Worm (Caenorhabditis elegans) whole organism, L3 larva: Measurements from ENCODE around the gene C37E2.3.

Experiments
- R02D3.7 ChIP-seq: fragments of 150-350 bp; optimal IDR thresholded peaks from 2 replicates; lab custom pipeline; 2014; ENCODE audit warnings: missing biosample characterization, missing genetic modification characterization
- ZK546.5 ChIP-seq: sonication (generic microtip); optimal IDR thresholded peaks from 2 replicates; lab custom pipeline; 2017; ENCODE audit warnings: missing biosample characterization, missing genetic modification characterization
- ceh-16 ChIP-seq: sonication (generic microtip); optimal IDR thresholded peaks from 2 replicates; lab custom pipeline; 2017; ENCODE audit warnings: missing biosample characterization, missing genetic modification characterization
- ceh-28 ChIP-seq: fragments of 150-350 bp; optimal IDR thresholded peaks from 2 replicates; lab custom pipeline; 2014; ENCODE audit warnings: missing biosample characterization, missing genetic modification reagents, missing genetic modification characterization
- ceh-82 ChIP-seq: fragments of 150-350 bp; optimal IDR thresholded peaks from 2 replicates; lab custom pipeline; 2014; ENCODE audit warnings: missing biosample characterization, missing genetic modification characterization
- ceh-9 ChIP-seq: sonication (generic microtip); optimal IDR thresholded peaks from 2 replicates; lab custom pipeline; 2018; ENCODE audit warnings: missing biosample characterization, missing genetic modification characterization
- daf-12 ChIP-seq: fragments of 150-350 bp; optimal IDR thresholded peaks from 2 replicates; lab custom pipeline; 2014; ENCODE audit warnings: missing biosample characterization, missing genetic modification reagents, missing genetic modification characterization
- egl-5 ChIP-seq: fragments of 150-350 bp; optimal IDR thresholded peaks from 2 replicates; lab custom pipeline; 2017; ENCODE audit warnings: missing biosample characterization, missing genetic modification reagents, missing genetic modification characterization, inconsistent platforms
- elt-1 ChIP-seq: fragments of 150-350 bp; optimal IDR thresholded peaks from 2 replicates; lab custom pipeline; 2014; ENCODE audit warnings: missing biosample characterization, missing genetic modification characterization
- elt-2 ChIP-seq: sonication (generic microtip); optimal IDR thresholded peaks from 2 replicates; lab custom pipeline; 2016; ENCODE audit warnings: missing genetic modification reagents, mild to moderate bottlenecking, missing genetic modification characterization, missing compliant biosample characterization
- elt-3 ChIP-seq, 3 experiments: fragments of 150-350 bp in 1 of 3; sonication (generic microtip) in 2 of 3; optimal IDR thresholded peaks; 2 replicates in 2 of 3; 4 replicates in 1 of 3; lab custom pipeline; 2014 to 2017; ENCODE audit warnings: missing biosample characterization in 3 of 3, missing genetic modification characterization in 3 of 3
- fkh-2 ChIP-seq: fragments of 150-350 bp; optimal IDR thresholded peaks from 2 replicates; lab custom pipeline; 2014; ENCODE audit warnings: missing biosample characterization, missing genetic modification reagents, missing genetic modification characterization
- fos-1 ChIP-seq: fragments of 150-350 bp; optimal IDR thresholded peaks from 2 replicates; lab custom pipeline; 2014; ENCODE audit warnings: missing biosample characterization, missing genetic modification characterization
- jun-1 ChIP-seq: fragments of 150-350 bp; optimal IDR thresholded peaks from 2 replicates; lab custom pipeline; 2014; ENCODE audit warnings: missing biosample characterization, missing genetic modification reagents, missing genetic modification characterization
- mdl-1 ChIP-seq: fragments of 150-350 bp; optimal IDR thresholded peaks from 2 replicates; lab custom pipeline; 2014; ENCODE audit warnings: missing biosample characterization, missing genetic modification characterization
- nfya-1 ChIP-seq: sonication (generic microtip); optimal IDR thresholded peaks from 2 replicates; lab custom pipeline; 2017; ENCODE audit warnings: missing genetic modification characterization, mild to moderate bottlenecking, missing compliant biosample characterization, antibody characterized with exemption, moderate library complexity; ENCODE audit not compliant: insufficient read depth
- nhr-12 ChIP-seq: fragments of 150-350 bp; optimal IDR thresholded peaks from 2 replicates; lab custom pipeline; 2014; ENCODE audit warnings: missing biosample characterization, missing genetic modification characterization
- nhr-23 ChIP-seq: fragments of 150-350 bp; optimal IDR thresholded peaks from 2 replicates; lab custom pipeline; 2014; ENCODE audit warnings: missing biosample characterization, missing genetic modification reagents, missing genetic modification characterization
- nhr-237 ChIP-seq: fragments of 150-350 bp; optimal IDR thresholded peaks from 2 replicates; lab custom pipeline; 2014; ENCODE audit warnings: missing biosample characterization, missing genetic modification characterization
- nhr-25 ChIP-seq: sonication (generic microtip); optimal IDR thresholded peaks from 2 replicates; lab custom pipeline; 2017; ENCODE audit warnings: missing biosample characterization, missing genetic modification characterization
- nhr-28 ChIP-seq: fragments of 150-350 bp; optimal IDR thresholded peaks from 2 replicates; lab custom pipeline; 2014; ENCODE audit warnings: missing biosample characterization, missing genetic modification characterization
- nhr-43 ChIP-seq: sonication (generic microtip); optimal IDR thresholded peaks from 2 replicates; lab custom pipeline; 2016; ENCODE audit warnings: mild to moderate bottlenecking, missing genetic modification characterization, missing compliant biosample characterization; ENCODE audit not compliant: poor library complexity, severe bottlenecking
- nhr-67 ChIP-seq: fragments of 150-350 bp; optimal IDR thresholded peaks from 2 replicates; lab custom pipeline; 2014; ENCODE audit warnings: missing biosample characterization, missing genetic modification characterization
- nhr-77 ChIP-seq: fragments of 150-350 bp; optimal IDR thresholded peaks from 2 replicates; lab custom pipeline; 2014; ENCODE audit warnings: missing biosample characterization, missing genetic modification characterization
- pha-4 ChIP-seq: fragments of 150-350 bp; optimal IDR thresholded peaks from 2 replicates; lab custom pipeline; 2014; ENCODE audit warnings: missing biosample characterization, missing genetic modification reagents, missing genetic modification characterization
- pqm-1 ChIP-seq: fragments of 150-350 bp; optimal IDR thresholded peaks from 2 replicates; lab custom pipeline; 2017; ENCODE audit warnings: missing biosample characterization, missing genetic modification characterization, inconsistent platforms
- sea-2 ChIP-seq: fragments of 150-350 bp; sonication (generic microtip); optimal IDR thresholded peaks from 4 replicates; lab custom pipeline; 2014; ENCODE audit warnings: missing biosample characterization, missing genetic modification reagents, missing genetic modification characterization
- skn-1 ChIP-seq: fragments of 150-350 bp; optimal IDR thresholded peaks from 2 replicates; lab custom pipeline; 2014; ENCODE audit warnings: missing biosample characterization, missing genetic modification characterization
- tbx-2 ChIP-seq: sonication (generic microtip); optimal IDR thresholded peaks from 2 replicates; lab custom pipeline; 2016; ENCODE audit warnings: mild to moderate bottlenecking, missing genetic modification characterization, missing compliant biosample characterization
- unc-39 ChIP-seq: sonication (generic microtip); optimal IDR thresholded peaks from 4 replicates; lab custom pipeline; 2017; ENCODE audit warnings: missing biosample characterization, missing genetic modification characterization
- zag-1 ChIP-seq: fragments of 150-350 bp; optimal IDR thresholded peaks from 2 replicates; lab custom pipeline; 2014; ENCODE audit warnings: missing biosample characterization, missing genetic modification characterization
- ztf-11 ChIP-seq: fragments of 150-350 bp; optimal IDR thresholded peaks from 2 replicates; lab custom pipeline; 2014; ENCODE audit warnings: missing biosample characterization, missing genetic modification characterization

C37E2.3 gene

DNA sequence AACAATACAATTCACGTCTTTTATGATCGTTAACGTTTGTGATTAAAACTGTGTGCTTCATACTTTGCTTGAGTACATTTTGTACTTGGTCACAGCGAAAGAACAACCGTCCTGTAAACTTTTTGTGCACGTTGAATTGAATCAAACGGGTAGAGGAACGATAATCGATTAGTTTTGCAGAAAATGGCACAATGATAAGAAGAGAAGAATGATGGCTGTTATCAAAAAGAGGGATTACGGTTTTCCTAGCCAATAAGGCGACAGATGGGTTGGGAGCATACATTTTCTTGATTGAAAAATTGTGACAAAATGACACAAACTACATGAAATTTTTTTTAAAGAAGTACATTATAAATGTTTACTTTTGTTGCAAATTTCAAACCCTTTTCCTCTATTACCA lies 14.0 kb downstream of the C37E2.3 start:
- TF ChIP-seq zag-1, result no peak
- no peak for TF ChIP-seq unc-39 (tag; lab: Kevin White, UChicago)
- TF ChIP-seq fos-1, result no peak
- no peak for TF ChIP-seq ceh-16 (tag; lab: Kevin White, UChicago)
- TF ChIP-seq sea-2 (GFP tag; lab: Kevin White, UChicago), result no peak
- peak; percentile 58 for TF ChIP-seq ceh-28 (tag; lab: Kevin White, UChicago)
- no peak for TF ChIP-seq nhr-25 (tag; lab: Kevin White, UChicago)
- TF ChIP-seq nhr-28 (tag; lab: Kevin White, UChicago), result no peak
- peak; percentile 69 for TF ChIP-seq pqm-1 (tag; lab: Kevin White, UChicago)
- TF ChIP-seq nhr-43 (tag; lab: Kevin White, UChicago), result no peak
- peak; percentile 64 for TF ChIP-seq nfya-1 (tag; lab: Kevin White, UChicago)
- no peak for TF ChIP-seq fkh-2 (tag; lab: Kevin White, UChicago)
- no peak for TF ChIP-seq nhr-12 (tag; lab: Kevin White, UChicago)
- TF ChIP-seq pha-4 (tag; lab: Kevin White, UChicago), result no peak
- TF ChIP-seq elt-2 (tag; lab: Kevin White, UChicago), result peak; percentile 84
- no peak for TF ChIP-seq nhr-77 (tag; lab: Kevin White, UChicago)
- TF ChIP-seq egl-5, result no peak

DNA sequence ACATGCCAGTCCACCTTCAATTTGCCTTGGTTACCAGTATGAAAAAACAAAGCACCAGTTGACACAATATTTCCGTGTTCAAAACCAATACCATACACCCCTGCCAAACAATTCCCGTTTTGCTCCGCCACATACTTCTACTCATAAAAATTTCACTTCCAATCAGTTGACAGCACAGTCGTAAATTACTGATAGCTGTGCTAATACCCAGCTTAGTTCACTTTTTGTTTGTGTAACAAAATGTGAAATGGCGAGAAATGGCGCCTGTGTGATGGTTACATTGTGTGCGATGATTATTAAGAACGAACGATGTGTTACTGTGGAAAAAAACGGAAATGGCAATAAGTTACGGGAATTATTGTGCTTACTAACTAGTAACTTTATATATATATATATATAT lies 26.1 kb downstream of the C37E2.3 start:
- TF ChIP-seq pqm-1 (tag; lab: Kevin White, UChicago) (peak; percentile 40), ZK546.5 (no peak), elt-1 (tag; lab: Kevin White, UChicago) (no peak), pha-4 (tag; lab: Kevin White, UChicago) (peak; percentile 29), nhr-237 (tag; lab: Kevin White, UChicago) (no peak), elt-2 (tag; lab: Kevin White, UChicago) (peak; percentile 72)

DNA sequence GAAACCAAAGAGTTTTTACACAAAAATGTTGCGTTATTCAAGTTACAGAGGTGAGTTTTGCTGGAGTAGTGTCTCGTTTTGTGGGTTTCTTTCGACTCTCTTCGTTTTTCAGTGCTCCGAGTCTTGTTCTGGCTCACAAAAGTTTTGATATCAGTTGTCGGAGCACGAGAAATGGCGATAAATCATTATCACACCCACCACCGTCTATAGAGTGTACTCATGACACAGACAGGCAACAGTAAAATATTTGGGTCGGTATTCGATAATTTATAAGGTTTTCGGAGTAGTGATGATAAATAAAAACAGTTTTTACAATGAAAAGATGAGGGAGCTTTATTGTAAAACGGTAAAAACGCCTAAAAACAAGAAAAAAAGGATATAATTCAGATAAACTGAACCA lies 27.7 kb downstream of the C37E2.3 start, which contains the start of gene ceh-37:
Gene ceh-37 (minus strand): TSS at position 59 of the 400 bp plus-strand sequence.
- TF ChIP-seq ceh-9, result no peak
- TF ChIP-seq ZK546.5, result no peak
- TF ChIP-seq nhr-23, result no peak
- no peak for TF ChIP-seq zag-1
- no peak for TF ChIP-seq nhr-25 (tag; lab: Kevin White, UChicago)
- no peak for TF ChIP-seq ceh-28 (tag; lab: Kevin White, UChicago)
- TF ChIP-seq nfya-1 (tag; lab: Kevin White, UChicago), result no peak
- TF ChIP-seq skn-1 (tag; lab: Kevin White, UChicago), result no peak
- peak; percentile 79 for TF ChIP-seq elt-2 (tag; lab: Kevin White, UChicago)
- TF ChIP-seq pha-4 (tag; lab: Kevin White, UChicago), result no peak
- TF ChIP-seq mdl-1 (tag; lab: Kevin White, UChicago), result no peak
- TF ChIP-seq pqm-1 (tag; lab: Kevin White, UChicago), result peak; percentile 63

DNA sequence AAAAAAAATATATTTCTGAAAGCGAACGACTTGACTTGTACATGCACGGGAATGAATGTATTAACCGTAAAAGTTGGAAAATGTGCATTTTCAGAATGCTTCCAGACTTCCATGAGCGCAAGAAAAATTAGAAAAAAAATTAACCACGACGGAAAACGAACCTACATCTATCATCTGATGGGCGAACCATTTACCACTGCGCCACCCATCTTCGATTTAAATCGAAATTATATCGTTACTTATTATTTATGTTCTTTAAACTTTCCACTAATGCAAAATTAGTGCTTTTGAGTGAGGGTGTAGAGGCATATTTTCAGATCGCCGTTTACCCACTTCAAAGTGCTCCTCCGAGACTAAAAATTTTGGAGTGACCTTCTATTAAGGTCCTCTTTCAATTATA lies 30.9 kb downstream of the C37E2.3 start:
- peak; percentile 18 for TF ChIP-seq elt-2 (tag; lab: Kevin White, UChicago)
- TF ChIP-seq, all 47 proteins: peak for 1; not testable (repeated sequence) for 46

DNA sequence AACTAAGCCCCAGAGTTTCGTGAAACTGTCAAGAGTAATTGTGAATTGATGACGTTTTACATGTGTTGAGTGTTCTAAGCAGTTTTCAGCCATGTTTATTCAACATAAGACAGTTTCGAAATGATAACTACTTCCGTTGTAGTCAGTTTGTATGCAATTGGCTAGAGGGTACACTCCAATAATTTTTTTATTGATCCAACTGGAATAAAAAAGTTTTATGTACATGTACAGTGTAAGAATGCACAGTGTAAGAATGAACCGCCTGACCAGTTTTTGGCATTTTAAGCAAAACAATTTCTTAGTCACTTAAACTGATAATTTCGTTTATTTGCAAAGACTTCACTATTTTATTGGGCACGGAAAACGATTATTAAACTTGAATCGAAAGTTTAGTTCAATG lies 33.1 kb downstream of the C37E2.3 start:
- TF ChIP-seq R02D3.7 (tag; lab: Kevin White, UChicago) (no peak), elt-2 (tag; lab: Kevin White, UChicago) (peak; percentile 47)

DNA sequence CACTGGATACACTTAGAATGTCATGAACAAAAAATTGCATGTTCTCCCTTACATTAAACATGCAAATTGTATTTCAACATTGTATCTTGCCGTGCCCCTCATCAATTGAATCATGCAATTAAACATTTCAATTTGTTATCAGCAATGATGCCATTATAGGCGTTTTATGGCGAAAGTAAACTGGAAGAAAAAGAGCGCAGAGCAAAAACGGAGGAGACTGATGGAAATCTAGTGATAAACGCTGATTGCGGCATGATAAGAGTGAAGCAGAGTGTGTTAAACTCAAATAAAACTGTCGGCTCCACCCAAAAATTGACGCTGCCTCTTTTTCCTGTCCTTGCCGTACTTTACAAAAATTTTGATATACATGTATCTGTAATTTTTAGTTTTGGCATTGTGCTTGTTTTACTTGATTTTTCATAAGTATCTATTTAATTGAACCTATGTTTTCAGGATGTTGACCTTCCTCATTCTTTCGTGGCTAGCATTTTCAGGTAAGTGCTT lies 34.3 kb downstream of the C37E2.3 start, which contains the start of gene K06G5.1:
Gene K06G5.1 (plus strand): TSS at position 454 of the 504 bp plus-strand sequence.
- TF ChIP-seq jun-1 (tag; lab: Kevin White, UChicago), result peak; percentile 72
- no peak for TF ChIP-seq ztf-11 (tag; lab: Kevin White, UChicago)
- TF ChIP-seq nhr-77 (tag; lab: Kevin White, UChicago), result no peak
- TF ChIP-seq elt-3 (tag; optimal IDR thresholded peaks at IDR 0.05; lab: Kevin White, UChicago), result no peak
- peak; percentile 64 for TF ChIP-seq pha-4 (tag; lab: Kevin White, UChicago)
- TF ChIP-seq daf-12 (tag; lab: Kevin White, UChicago), result no peak
- no peak for TF ChIP-seq skn-1 (tag; lab: Kevin White, UChicago)
- TF ChIP-seq tbx-2 (tag; lab: Kevin White, UChicago), result no peak
- TF ChIP-seq mdl-1 (tag; lab: Kevin White, UChicago), result no peak
- peak; percentile 99 for TF ChIP-seq elt-2 (tag; lab: Kevin White, UChicago)
- no peak for TF ChIP-seq ceh-28 (tag; lab: Kevin White, UChicago)
- TF ChIP-seq ceh-82 (tag; lab: Kevin White, UChicago), result no peak
- TF ChIP-seq nhr-67, result no peak
- TF ChIP-seq pqm-1 (tag; lab: Kevin White, UChicago), result peak; percentile 99
